Worm (Caenorhabditis elegans): ENCODE data around the gene mex-5.

DNA sequence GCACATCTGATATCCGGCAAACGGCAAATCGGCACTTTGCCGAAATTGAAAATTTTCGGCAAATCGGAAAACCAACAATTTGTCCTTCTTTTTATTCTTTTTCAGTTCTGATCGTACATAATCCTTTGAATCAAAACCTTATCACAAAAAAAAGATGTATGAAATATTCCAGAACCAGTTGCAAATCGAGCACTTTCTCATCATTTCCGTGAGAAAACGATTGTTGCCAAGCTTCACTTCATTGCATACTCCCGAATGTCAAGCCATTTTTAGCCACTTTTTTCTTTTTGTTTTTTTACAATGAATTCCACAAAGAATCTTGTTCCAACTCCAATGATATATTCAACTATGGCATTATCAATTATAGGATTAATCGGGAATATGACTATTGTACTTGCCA is 11.3 kb downstream of the mex-5 start, which contains the start of gene srsx-25:
- no peak for TF ChIP-seq nfya-1 (tag; optimal IDR thresholded peaks at IDR 0.05)
- TF ChIP-seq ref-2 (tag; optimal IDR thresholded peaks at IDR 0.05): no peak
- no peak for TF ChIP-seq fax-1 (tag; optimal IDR thresholded peaks at IDR 0.05)
- no peak for TF ChIP-seq pag-3 (tag; optimal IDR thresholded peaks at IDR 0.05; ENCODE audit: borderline replicate concordance)

Data from whole organism, late embryonic.